Worm (Caenorhabditis elegans) whole organism, mixed stage, embryonic: ENCODE results near the gene natb-1.

Source experiments
- M03D4.4 ChIP-seq: sonication (generic microtip); optimal IDR thresholded peaks from 2 replicates; lab custom pipeline; 2017; ENCODE audit warnings: mild to moderate bottlenecking, missing genetic modification characterization, missing compliant biosample characterization
- drap-1 ChIP-seq: fragments of 200-800 bp; sonication (Bioruptor generic); optimal IDR thresholded peaks from 3 replicates; lab custom pipeline; 2018; ENCODE audit warnings: mild to moderate bottlenecking, missing genetic modification characterization, missing compliant biosample characterization
- flh-1 ChIP-seq: fragments of 200-800 bp; sonication (Bioruptor generic); optimal IDR thresholded peaks from 2 replicates; lab custom pipeline; 2018; ENCODE audit warnings: mild to moderate bottlenecking, missing genetic modification characterization, moderate library complexity, missing compliant biosample characterization
- lsy-2 ChIP-seq: fragments of 150-350 bp; optimal IDR thresholded peaks from 2 replicates; lab custom pipeline; 2014; ENCODE audit warnings: missing biosample characterization, missing genetic modification characterization
- nhr-28 ChIP-seq: fragments of 150-350 bp; optimal IDR thresholded peaks from 2 replicates; lab custom pipeline; 2014; ENCODE audit warnings: missing biosample characterization, missing genetic modification characterization
- nhr-76 ChIP-seq: sonication (generic microtip); optimal IDR thresholded peaks from 2 replicates; lab custom pipeline; 2017; ENCODE audit warnings: missing biosample characterization, missing genetic modification characterization
- sptf-1 ChIP-seq: sonication (generic microtip); optimal IDR thresholded peaks from 2 replicates; lab custom pipeline; 2017; ENCODE audit warnings: mild to moderate bottlenecking, missing genetic modification characterization, moderate library complexity, missing compliant biosample characterization
- unc-120 ChIP-seq: sonication (generic microtip); optimal IDR thresholded peaks from 2 replicates; lab custom pipeline; 2017; ENCODE audit warnings: missing genetic modification characterization, missing compliant biosample characterization; ENCODE audit not compliant: poor library complexity, severe bottlenecking
- unc-39 ChIP-seq: fragments of 150-350 bp; optimal IDR thresholded peaks from 2 replicates; lab custom pipeline; 2014; ENCODE audit warnings: missing biosample characterization, missing genetic modification characterization
- unc-62 ChIP-seq: fragments of 150-350 bp; optimal IDR thresholded peaks from 2 replicates; lab custom pipeline; 2014; ENCODE audit warnings: missing biosample characterization, missing genetic modification reagents, missing genetic modification characterization

DNA sequence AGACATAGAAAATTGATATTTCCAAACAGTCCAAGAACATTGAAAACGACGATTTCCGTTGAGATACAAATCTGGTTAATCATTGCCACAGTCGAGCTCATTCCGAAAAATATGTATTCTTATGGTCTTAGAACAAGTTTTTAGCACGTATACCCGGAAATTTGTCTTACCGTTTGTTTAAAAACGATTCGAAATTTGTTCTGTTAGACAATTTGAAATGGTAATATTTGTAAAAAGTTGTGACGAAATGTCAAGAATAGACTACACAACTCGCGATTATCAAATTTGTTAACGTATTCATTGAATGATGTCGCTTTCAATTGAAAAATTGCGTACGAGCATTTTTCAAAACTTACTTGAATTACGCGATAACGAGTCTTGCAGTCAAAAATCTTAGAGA lies 46.1 kb downstream of the natb-1 start, which contains the start of gene srsx-3:
- TF ChIP-seq drap-1 (GFP tag; lab: Kevin White, UChicago) = no peak
- no peak for TF ChIP-seq unc-39 (tag; lab: Kevin White, UChicago)
- no peak for TF ChIP-seq M03D4.4 (tag; lab: Kevin White, UChicago)
- TF ChIP-seq sptf-1 (tag; lab: Kevin White, UChicago) = no peak
- no peak for TF ChIP-seq nhr-28 (tag; lab: Kevin White, UChicago)
- TF ChIP-seq lsy-2 (tag; lab: Kevin White, UChicago) = no peak
- TF ChIP-seq unc-120 = no peak
- no peak for TF ChIP-seq nhr-76
- TF ChIP-seq flh-1 (GFP tag; lab: Kevin White, UChicago) = no peak
- no peak for TF ChIP-seq unc-62 (GFP tag; lab: Kevin White, UChicago)
